Worm (Caenorhabditis elegans) whole organism, L4/young adult: Measurements from ENCODE around the gene ZK616.5.
"Not testable (repeated sequence)": the region's sequence is repeated elsewhere in the genome, so short reads cannot be mapped to it uniquely, and the experiment has no call there.

ENCODE experiments used
- W03F9.2 ChIP-seq: fragments of 150-350 bp; optimal IDR thresholded peaks from 2 replicates; lab custom pipeline; 2014; ENCODE audit warnings: missing biosample characterization, missing genetic modification characterization
- dao-5 ChIP-seq: sonication (generic microtip); optimal IDR thresholded peaks from 2 replicates; lab custom pipeline; 2016; ENCODE audit warnings: missing genotype, missing genetic modification characterization, moderate library complexity, missing compliant biosample characterization
- him-1 ChIP-seq: sonication (generic microtip); optimal IDR thresholded peaks from 2 replicates; lab custom pipeline; 2016; ENCODE audit warnings: missing genotype, missing genetic modification reagents, missing genetic modification characterization, missing compliant biosample characterization

- not testable (repeated sequence) for TF ChIP-seq him-1 (tag; lab: Kevin White, UChicago); W03F9.2 (tag; lab: Kevin White, UChicago); dao-5
Observed at ce11 chrIV:5350480-5351193, 41.1 kb upstream of the ZK616.5 start, which contains the start of gene gba-4.
